Fruit fly (Drosophila melanogaster) whole organism, wandering third instar larva: ENCODE results near the gene Obp99c.
A peak's percentile ranks its signal among the peaks of the same experiment; 100 is the strongest.

Experiments used
- Abd-B ChIP-seq: fragments of >200 bp; optimal IDR thresholded peaks from 2 replicates; lab custom pipeline; 2017; ENCODE audit warnings: missing biosample characterization, missing genetic modification characterization
- CG32264 ChIP-seq: fragments of 200-800 bp; sonication (Bioruptor generic); optimal IDR thresholded peaks from 2 replicates; lab custom pipeline; 2016; ENCODE audit warnings: missing biosample characterization, missing genetic modification characterization
- CG9705 ChIP-seq: fragments of 200-800 bp; sonication (Bioruptor generic); optimal IDR thresholded peaks from 2 replicates; lab custom pipeline; 2018; ENCODE audit warnings: missing biosample characterization, mild to moderate bottlenecking, missing genetic modification characterization
- CrebA ChIP-seq: fragments of 200-800 bp; sonication (Bioruptor generic); optimal IDR thresholded peaks from 2 replicates; lab custom pipeline; 2016; ENCODE audit warnings: missing biosample characterization, mild to moderate bottlenecking, missing genetic modification characterization, borderline replicate concordance
- Dfd ChIP-seq: fragments of >200 bp; optimal IDR thresholded peaks from 2 replicates; lab custom pipeline; 2017; ENCODE audit warnings: missing biosample characterization, missing genetic modification characterization
- Dif ChIP-seq: fragments of 200-275, 200-300 bp; sonication (Bioruptor generic); optimal IDR thresholded peaks from 2 replicates; lab custom pipeline; 2018; ENCODE audit warnings: missing biosample characterization, missing genetic modification characterization; ENCODE audit not compliant: partially characterized antibody
- GATAd ChIP-seq: sonication (Bioruptor generic); optimal IDR thresholded peaks from 2 replicates; lab custom pipeline; 2016; ENCODE audit warnings: missing biosample characterization, missing genetic modification characterization
- HLH106 ChIP-seq: fragments of 200-800 bp; optimal IDR thresholded peaks from 3 replicates; lab custom pipeline; 2019; ENCODE audit warnings: missing biosample characterization, mild to moderate bottlenecking, missing genetic modification characterization, moderate library complexity
- Hnf4 ChIP-seq: fragments of 200-800 bp; sonication (Bioruptor generic); optimal IDR thresholded peaks from 2 replicates; lab custom pipeline; 2016; ENCODE audit warnings: missing biosample characterization, mild to moderate bottlenecking, missing genetic modification characterization
- Hr78 ChIP-seq: fragments of >200 bp; optimal IDR thresholded peaks from 2 replicates; lab custom pipeline; 2017; ENCODE audit warnings: missing biosample characterization, missing genetic modification characterization
- Hr83 ChIP-seq: fragments of 200-300 bp; sonication (Bioruptor generic); optimal IDR thresholded peaks from 2 replicates; lab custom pipeline; 2016; ENCODE audit warnings: missing biosample characterization, mild to moderate bottlenecking, missing genetic modification characterization, moderate library complexity; ENCODE audit not compliant: poor library complexity, severe bottlenecking
- Jra ChIP-seq: sonication (Bioruptor generic); optimal IDR thresholded peaks from 2 replicates; lab custom pipeline; 2016; ENCODE audit warnings: missing biosample characterization, missing genetic modification characterization
- Mio ChIP-seq: sonication (Bioruptor generic); optimal IDR thresholded peaks from 2 replicates; lab custom pipeline; 2016; ENCODE audit warnings: missing biosample characterization, missing genetic modification characterization
- Myc ChIP-seq: fragments of >200 bp; optimal IDR thresholded peaks from 2 replicates; lab custom pipeline; 2017
- N ChIP-seq: fragments of >200 bp; optimal IDR thresholded peaks from 2 replicates; lab custom pipeline; 2018; ENCODE audit warnings: missing biosample characterization, missing external identifiers, missing genetic modification characterization
- OdsH ChIP-seq: fragments of 200-800 bp; sonication (Bioruptor generic); optimal IDR thresholded peaks from 2 replicates; lab custom pipeline; 2016; ENCODE audit warnings: missing biosample characterization, mild to moderate bottlenecking, missing genetic modification characterization
- Rel ChIP-seq, 2 experiments: fragments of 200-800 bp; sonication (Bioruptor generic) in 1 of 2; optimal IDR thresholded peaks; 2 replicates in 1 of 2; 3 replicates in 1 of 2; lab custom pipeline; 2016 to 2019; ENCODE audit warnings: mild to moderate bottlenecking in 2 of 2, missing biosample characterization in 2 of 2, missing genetic modification characterization in 2 of 2, moderate library complexity in 1 of 2
- Sp1 ChIP-seq: fragments of 200-800 bp; sonication (Bioruptor generic); optimal IDR thresholded peaks from 3 replicates; lab custom pipeline; 2019; ENCODE audit warnings: missing biosample characterization, mild to moderate bottlenecking, missing genetic modification characterization, moderate library complexity
- Vsx2 ChIP-seq: fragments of 200-300, 225-300 bp; sonication (Bioruptor generic); optimal IDR thresholded peaks from 2 replicates; lab custom pipeline; 2018; ENCODE audit warnings: missing biosample characterization, missing genetic modification characterization; ENCODE audit not compliant: partially characterized antibody
- br ChIP-seq: fragments of 200-800 bp; sonication (Bioruptor generic); optimal IDR thresholded peaks from 2 replicates; lab custom pipeline; 2016; ENCODE audit warnings: missing biosample characterization, missing genetic modification characterization
- brk ChIP-seq: fragments of 200-800 bp; sonication (Bioruptor generic); optimal IDR thresholded peaks from 2 replicates; lab custom pipeline; 2016; ENCODE audit warnings: missing biosample characterization, mild to moderate bottlenecking, missing genetic modification characterization
- dl ChIP-seq, 2 experiments: fragments of 175-275, 200-275 bp in 1 of 2; fragments of 200-275 bp in 1 of 2; sonication (Bioruptor generic); optimal IDR thresholded peaks; lab custom pipeline; 2018; ENCODE audit warnings: mild to moderate bottlenecking in 2 of 2, missing biosample characterization in 2 of 2, missing genetic modification characterization in 2 of 2, moderate library complexity in 2 of 2; ENCODE audit not compliant: partially characterized antibody in 2 of 2, insufficient read depth in 1 of 2
- dmrt93B ChIP-seq: fragments of 200-800 bp; sonication (Bioruptor generic); optimal IDR thresholded peaks from 2 replicates; lab custom pipeline; 2018; ENCODE audit warnings: missing biosample characterization, mild to moderate bottlenecking, missing genetic modification characterization
- dsf ChIP-seq: sonication (Bioruptor generic); optimal IDR thresholded peaks from 2 replicates; lab custom pipeline; 2016; ENCODE audit warnings: missing biosample characterization, missing genetic modification characterization, borderline replicate concordance
- ey ChIP-seq: fragments of 200-800 bp; sonication (Bioruptor generic); optimal IDR thresholded peaks from 2 replicates; lab custom pipeline; 2016; ENCODE audit warnings: missing biosample characterization, missing genetic modification characterization
- foxo ChIP-seq, 2 experiments: fragments of 200-800 bp; sonication (Bioruptor generic); optimal IDR thresholded peaks; 2 replicates in 1 of 2; 3 replicates in 1 of 2; lab custom pipeline; 2016 to 2017; ENCODE audit warnings: missing biosample characterization in 2 of 2, missing genetic modification characterization in 2 of 2
- fru ChIP-seq: fragments of 200-800 bp; sonication (Bioruptor generic); optimal IDR thresholded peaks from 3 replicates; lab custom pipeline; 2016; ENCODE audit warnings: missing biosample characterization, mild to moderate bottlenecking, missing genetic modification characterization
- h ChIP-seq: fragments of 200-800 bp; sonication (Bioruptor generic); optimal IDR thresholded peaks from 3 replicates; lab custom pipeline; 2016; ENCODE audit warnings: missing biosample characterization, mild to moderate bottlenecking, missing genetic modification characterization
- jim ChIP-seq: fragments of 175-275, 200-325 bp; sonication (Bioruptor generic); optimal IDR thresholded peaks from 2 replicates; lab custom pipeline; 2016; ENCODE audit warnings: missing biosample characterization, mild to moderate bottlenecking, missing genetic modification characterization
- lola ChIP-seq: fragments of >200 bp; optimal IDR thresholded peaks from 2 replicates; lab custom pipeline; 2017; ENCODE audit warnings: missing biosample characterization, missing genetic modification characterization
- pan ChIP-seq: fragments of >200 bp; optimal IDR thresholded peaks from 2 replicates; lab custom pipeline; 2017
- psq ChIP-seq: fragments of 200-800 bp; sonication (Bioruptor generic); optimal IDR thresholded peaks from 3 replicates; lab custom pipeline; 2017; ENCODE audit warnings: missing biosample characterization, mild to moderate bottlenecking, missing genetic modification characterization, moderate library complexity
- rgr ChIP-seq: fragments of 200-800 bp; sonication (Bioruptor generic); optimal IDR thresholded peaks from 3 replicates; lab custom pipeline; 2016; ENCODE audit warnings: missing biosample characterization, mild to moderate bottlenecking, missing genetic modification characterization
- sage ChIP-seq: fragments of 200-800 bp; sonication (Bioruptor generic); optimal IDR thresholded peaks from 2 replicates; lab custom pipeline; 2016; ENCODE audit warnings: missing biosample characterization, mild to moderate bottlenecking, missing genetic modification characterization
- sv ChIP-seq: fragments of 200-800 bp; sonication (Bioruptor generic); optimal IDR thresholded peaks from 3 replicates; lab custom pipeline; 2016; ENCODE audit warnings: missing biosample characterization, missing genetic modification characterization
- tai ChIP-seq: sonication (Bioruptor generic); optimal IDR thresholded peaks from 2 replicates; lab custom pipeline; 2016; ENCODE audit warnings: missing biosample characterization, missing genetic modification characterization
- usp ChIP-seq: fragments of >200 bp; optimal IDR thresholded peaks from 2 replicates; lab custom pipeline; 2017; ENCODE audit warnings: missing biosample characterization, missing genetic modification characterization
- woc ChIP-seq: sonication (Bioruptor generic); optimal IDR thresholded peaks from 2 replicates; lab custom pipeline; 2016; ENCODE audit warnings: missing biosample characterization, mild to moderate bottlenecking, missing genetic modification characterization

Gene Obp99c

DNA sequence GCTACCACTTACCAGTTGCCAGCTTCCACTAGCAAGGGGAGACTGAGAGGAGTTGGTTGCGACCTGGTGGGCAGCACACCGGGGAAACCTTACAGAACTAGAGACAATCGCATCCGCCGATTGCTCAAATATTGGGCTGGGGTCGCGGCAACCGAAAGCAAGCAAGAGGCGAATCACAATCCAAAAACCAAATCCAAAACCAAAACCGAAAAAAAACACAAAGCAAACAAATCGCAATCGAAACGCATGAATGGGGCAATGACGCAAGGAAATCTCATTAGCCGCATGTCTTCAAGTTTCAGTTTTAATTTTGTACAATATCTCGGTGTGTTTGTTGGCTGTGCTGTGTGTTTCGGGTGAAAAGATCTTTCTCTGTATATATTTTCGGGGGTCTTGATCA lies at the start of gene Obp99c:
Gene Obp99c, minus strand, starts transcription at position 101 of the 400 bp plus-strand sequence.
- TF ChIP-seq dmrt93B (GFP tag; lab: Kevin White, UChicago) (no peak), Rel (GFP tag; optimal IDR thresholded peaks at IDR 0.05; lab: Kevin White, UChicago) (no peak), Rel (tag; optimal IDR thresholded peaks at IDR 0.05; lab: Kevin White, UChicago) (no peak), Hr78 (GFP tag; lab: Kevin White, UChicago) (no peak), Jra (GFP tag; lab: Kevin White, UChicago) (no peak), Dfd (no peak), sage (GFP tag; lab: Kevin White, UChicago) (no peak), foxo (GFP tag; optimal IDR thresholded peaks at IDR 0.05; lab: Kevin White, UChicago) (no peak), Vsx2 (no peak), br (GFP tag; lab: Kevin White, UChicago) (no peak), OdsH (GFP tag; lab: Kevin White, UChicago) (no peak)

DNA sequence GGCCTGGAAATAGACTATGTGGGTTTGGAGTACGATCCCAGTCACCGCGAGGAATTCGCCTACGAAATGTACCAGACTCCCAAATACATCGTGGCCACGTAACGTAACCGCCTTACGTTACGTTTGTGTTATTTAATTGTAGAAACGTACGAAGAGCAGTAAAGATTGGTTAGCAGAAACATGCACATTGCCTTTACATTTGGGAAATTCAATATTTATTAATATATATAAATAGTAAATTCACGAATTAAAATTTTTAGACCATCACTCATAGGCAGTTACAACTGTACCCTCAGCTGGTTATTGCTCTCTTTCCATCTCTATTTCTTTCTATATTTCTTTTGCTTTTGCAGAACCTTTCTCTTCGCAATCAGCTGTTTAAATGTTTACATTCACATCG lies 48.8 kb upstream of the Obp99c start, which contains the start of gene Gnpnat:
Gene Gnpnat, plus strand, starts transcription at position 385 of the 400 bp plus-strand sequence.
- TF ChIP-seq lola (GFP tag; lab: Kevin White, UChicago) (no peak), fru (peak; percentile 60), usp (GFP tag; lab: Kevin White, UChicago) (no peak), Rel (GFP tag; optimal IDR thresholded peaks at IDR 0.05; lab: Kevin White, UChicago) (no peak), Rel (tag; optimal IDR thresholded peaks at IDR 0.05; lab: Kevin White, UChicago) (no peak), Jra (GFP tag; lab: Kevin White, UChicago) (peak; percentile 5), rgr (peak; percentile 58), foxo (GFP tag; optimal IDR thresholded peaks at IDR 0.05; lab: Kevin White, UChicago) (peak in 1 of 2 experiments; percentile 69), h (peak; percentile 47), CrebA (GFP tag; lab: Kevin White, UChicago) (no peak), brk (GFP tag; lab: Kevin White, UChicago) (no peak), Sp1 (GFP tag; lab: Kevin White, UChicago) (peak; percentile 50), pan (lab: Kevin White, UChicago) (no peak), CG9705 (GFP tag; lab: Kevin White, UChicago) (no peak), psq (GFP tag; lab: Kevin White, UChicago) (peak; percentile 79), HLH106 (tag; lab: Kevin White, UChicago) (peak; percentile 46), br (GFP tag; lab: Kevin White, UChicago) (peak; percentile 11), Hnf4 (GFP tag; lab: Kevin White, UChicago) (peak; percentile 55), Mio (GFP tag; lab: Kevin White, UChicago) (no peak), sv (GFP tag; lab: Kevin White, UChicago) (peak; percentile 5), ey (GFP tag; lab: Kevin White, UChicago) (peak; percentile 3), woc (GFP tag; lab: Kevin White, UChicago) (peak; percentile 13), dmrt93B (GFP tag; lab: Kevin White, UChicago) (no peak), tai (GFP tag; lab: Kevin White, UChicago) (no peak), OdsH (GFP tag; lab: Kevin White, UChicago) (peak; percentile 70)
- TF ChIP-seq, all 38 proteins: peak for 14

DNA sequence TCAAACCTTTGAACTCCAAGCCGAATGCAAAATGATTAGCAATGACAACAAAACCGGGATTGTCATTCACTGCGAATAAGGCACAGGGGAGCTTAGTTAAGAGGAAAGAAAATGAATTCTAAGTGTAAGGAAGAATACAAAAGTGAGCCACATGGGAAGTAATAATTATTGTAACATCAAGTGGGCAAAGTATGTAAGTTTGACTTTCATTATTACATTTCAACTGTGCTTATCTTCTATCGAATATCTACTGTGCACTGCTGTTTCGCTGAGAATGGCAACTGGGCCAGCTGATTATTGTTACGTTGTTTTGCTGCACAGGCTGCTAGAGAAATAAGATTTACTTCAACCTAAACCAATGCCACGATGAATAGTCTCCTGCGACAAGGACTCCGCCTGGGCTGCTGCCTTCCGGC lies 47.6 kb upstream of the Obp99c start, which contains the start of the genes CG7601 and CIA30:
Gene CG7601, minus strand, starts transcription at position 68 of the 416 bp plus-strand sequence.
Gene CIA30, plus strand, starts transcription at position 288 of the 416 bp plus-strand sequence.
- no peak for TF ChIP-seq Vsx2
- TF ChIP-seq Jra (GFP tag; lab: Kevin White, UChicago): peak; percentile 98
- peak; percentile 96 to 99 for TF ChIP-seq foxo (GFP tag; optimal IDR thresholded peaks at IDR 0.05; lab: Kevin White, UChicago)
- peak; percentile 98 for TF ChIP-seq sv (GFP tag; lab: Kevin White, UChicago)
- no peak for TF ChIP-seq Abd-B
- TF ChIP-seq jim (GFP tag; lab: Kevin White, UChicago): peak; percentile 96
- TF ChIP-seq OdsH (GFP tag; lab: Kevin White, UChicago): peak; percentile 98
- peak; percentile 96 for TF ChIP-seq sage (GFP tag; lab: Kevin White, UChicago)
- no peak for TF ChIP-seq pan (lab: Kevin White, UChicago)
- peak; percentile 95 for TF ChIP-seq dsf
- peak; percentile 99 for TF ChIP-seq Hnf4 (GFP tag; lab: Kevin White, UChicago)
- TF ChIP-seq HLH106 (tag; lab: Kevin White, UChicago): peak; percentile 99
- no peak for TF ChIP-seq dl (GFP tag; optimal IDR thresholded peaks at IDR 0.05; lab: Kevin White, UChicago; ENCODE audit: insufficient read depth in 1 of 2, partially characterized antibody in 2 of 2)
- TF ChIP-seq brk (GFP tag; lab: Kevin White, UChicago): no peak
- TF ChIP-seq usp (GFP tag; lab: Kevin White, UChicago): no peak
- peak; percentile 99 for TF ChIP-seq fru
- TF ChIP-seq Sp1 (GFP tag; lab: Kevin White, UChicago): peak; percentile 98
- peak; percentile 99 for TF ChIP-seq rgr
- TF ChIP-seq h: peak; percentile 99
- TF ChIP-seq Myc (lab: Kevin White, UChicago): no peak
- TF ChIP-seq psq (GFP tag; lab: Kevin White, UChicago): peak; percentile 96
- no peak for TF ChIP-seq Hr78 (GFP tag; lab: Kevin White, UChicago)
- no peak for TF ChIP-seq Dif (GFP tag; lab: Kevin White, UChicago)
- no peak for TF ChIP-seq tai (GFP tag; lab: Kevin White, UChicago)
- no peak for TF ChIP-seq lola (GFP tag; lab: Kevin White, UChicago)
- no peak for TF ChIP-seq N (GFP tag; lab: Kevin White, UChicago)
- peak; percentile 100 for TF ChIP-seq woc (GFP tag; lab: Kevin White, UChicago)
- TF ChIP-seq Dfd: peak; percentile 98
- TF ChIP-seq br (GFP tag; lab: Kevin White, UChicago): peak; percentile 99
- peak; percentile 99 for TF ChIP-seq CG9705 (GFP tag; lab: Kevin White, UChicago)
- peak; percentile 85 for TF ChIP-seq Rel (GFP tag; optimal IDR thresholded peaks at IDR 0.05; lab: Kevin White, UChicago)
- TF ChIP-seq Rel (tag; optimal IDR thresholded peaks at IDR 0.05; lab: Kevin White, UChicago): peak; percentile 93
- peak; percentile 99 for TF ChIP-seq dmrt93B (GFP tag; lab: Kevin White, UChicago)
- TF ChIP-seq Mio (GFP tag; lab: Kevin White, UChicago): peak; percentile 93
- no peak for TF ChIP-seq CrebA (GFP tag; lab: Kevin White, UChicago)
- peak; percentile 94 for TF ChIP-seq GATAd
- peak; percentile 98 for TF ChIP-seq CG32264 (GFP tag; lab: Kevin White, UChicago)
- TF ChIP-seq ey (GFP tag; lab: Kevin White, UChicago): peak; percentile 99
- TF ChIP-seq Hr83: peak; percentile 98
